Fruit fly (Drosophila melanogaster): Measurements from ENCODE around the gene CG16959.

DNA sequence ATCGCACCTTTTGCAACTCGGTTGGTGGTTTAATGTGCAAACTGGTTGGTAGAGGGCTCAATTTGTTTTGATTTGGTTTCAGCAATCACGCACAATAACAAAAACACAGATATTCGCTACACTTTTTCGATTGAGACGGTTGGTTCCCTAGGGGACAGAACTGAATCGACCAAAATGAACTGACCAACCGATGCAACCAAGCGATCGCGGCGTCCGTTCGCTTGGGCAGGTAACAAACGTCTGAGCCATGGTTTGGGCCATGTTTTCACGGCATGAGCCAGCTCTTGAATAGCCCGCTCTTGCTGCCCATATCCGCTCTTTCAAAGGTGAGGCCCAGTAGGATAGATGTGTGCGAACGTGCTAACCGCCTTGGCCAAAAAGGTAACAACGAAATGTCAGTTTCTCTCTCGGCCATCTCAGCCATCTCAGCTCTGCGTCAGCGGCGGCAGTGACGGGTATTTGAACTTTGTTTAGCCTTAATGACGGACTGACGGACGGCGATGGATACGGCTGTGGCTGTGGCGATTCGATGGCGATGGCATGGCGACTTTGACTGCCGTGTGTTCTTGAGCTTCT is at the start of gene CG16959:
- TF ChIP-seq CG7101 (tag; optimal IDR thresholded peaks at IDR 0.05) (no peak), Mnt (GFP tag; optimal IDR thresholded peaks at IDR 0.05) (no peak), CG1620 (GFP tag; optimal IDR thresholded peaks at IDR 0.05) (no peak), CG5204 (GFP tag; optimal IDR thresholded peaks at IDR 0.05) (no peak), CG33017 (tag; optimal IDR thresholded peaks at IDR 0.05) (no peak), CG11617 (GFP tag; optimal IDR thresholded peaks at IDR 0.05) (no peak), Crg-1 (GFP tag; optimal IDR thresholded peaks at IDR 0.05) (no peak), cic (GFP tag; optimal IDR thresholded peaks at IDR 0.05) (no peak), CG14711 (tag; optimal IDR thresholded peaks at IDR 0.05) (no peak), Hr96 (GFP tag; optimal IDR thresholded peaks at IDR 0.05) (no peak), toe (GFP tag; optimal IDR thresholded peaks at IDR 0.05) (no peak)

Data from whole organism, adult.